Worm (Caenorhabditis elegans): ENCODE data around the gene tbx-32.
"Not testable (repeated sequence)": the region's sequence is repeated elsewhere in the genome, so short reads cannot be mapped to it uniquely, and the experiment has no call there.

DNA sequence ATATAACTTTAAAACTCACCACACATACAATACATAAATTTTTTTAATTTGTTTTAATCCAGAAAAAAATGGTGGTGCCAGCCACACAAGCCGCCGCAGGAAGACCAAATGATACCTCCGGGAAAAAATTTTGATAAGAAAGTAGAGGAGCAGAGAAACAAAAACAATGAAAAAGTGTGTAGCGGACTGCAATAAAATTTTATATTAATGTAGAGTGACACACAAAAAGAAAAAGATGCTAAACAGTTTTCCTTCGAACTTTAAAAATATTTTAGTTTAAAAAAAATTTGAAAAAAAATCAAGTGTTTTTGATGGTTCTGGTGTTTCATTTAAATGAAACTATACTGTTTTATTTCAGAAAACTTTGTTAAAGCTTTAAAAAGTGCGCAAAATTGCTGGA, 34.7 kb downstream of the tbx-32 start, which contains the start of gene C36C9.12:
- not testable (repeated sequence) for TF ChIP-seq unc-62 (GFP tag; optimal IDR thresholded peaks at IDR 0.05); nhr-237 (tag; optimal IDR thresholded peaks at IDR 0.05); ztf-11 (tag; optimal IDR thresholded peaks at IDR 0.05); unc-39 (tag; optimal IDR thresholded peaks at IDR 0.05); mep-1 (tag; optimal IDR thresholded peaks at IDR 0.05); flh-1 (GFP tag; optimal IDR thresholded peaks at IDR 0.05); nhr-28 (tag; optimal IDR thresholded peaks at IDR 0.05); ces-1 (GFP tag; optimal IDR thresholded peaks at IDR 0.05); nhr-12 (tag; optimal IDR thresholded peaks at IDR 0.05)

Measured in whole organism, mixed stage, embryonic.